Worm (Caenorhabditis elegans) whole organism, L3 larva: ENCODE data around the gene ceh-13.

Experiments used
- aly-2 ChIP-seq: fragments of 150-350 bp; optimal IDR thresholded peaks from 2 replicates; lab custom pipeline; 2014; ENCODE audit warnings: missing biosample characterization, missing genetic modification characterization
- egl-27 ChIP-seq: sonication (generic microtip); optimal IDR thresholded peaks from 4 replicates; lab custom pipeline; 2017; ENCODE audit warnings: missing biosample characterization, missing genetic modification reagents, missing genetic modification characterization
- nhr-11 ChIP-seq: fragments of 150-350 bp; optimal IDR thresholded peaks from 2 replicates; lab custom pipeline; 2014; ENCODE audit warnings: missing biosample characterization, missing genetic modification characterization
- zag-1 ChIP-seq: fragments of 150-350 bp; optimal IDR thresholded peaks from 2 replicates; lab custom pipeline; 2014; ENCODE audit warnings: missing biosample characterization, missing genetic modification characterization

ce11 chrIII:7542037-7542436 lies 13.4 kb upstream of the ceh-13 start:
- TF ChIP-seq nhr-11 (no peak), zag-1 (no peak), aly-2 (tag; lab: Kevin White, UChicago) (no peak), egl-27 (tag; lab: Kevin White, UChicago) (no peak)
